Fruit fly (Drosophila melanogaster) whole organism, prepupa: ENCODE results near the gene D12.

ENCODE experiments used
- Blimp-1 ChIP-seq: fragments of 200-800 bp; sonication (Bioruptor generic); optimal IDR thresholded peaks from 3 replicates; lab custom pipeline; 2017; ENCODE audit warnings: missing biosample characterization, missing genetic modification characterization, mild to moderate bottlenecking, moderate library complexity, missing genetic modification reagents
- CG10631 ChIP-seq: fragments of 200-800 bp; sonication (Bioruptor generic); optimal IDR thresholded peaks from 2 replicates; lab custom pipeline; 2016; ENCODE audit warnings: missing biosample characterization, missing genetic modification characterization
- CG10669 ChIP-seq: fragments of 200-800 bp; sonication (Bioruptor generic); optimal IDR thresholded peaks from 3 replicates; lab custom pipeline; 2018; ENCODE audit warnings: missing biosample characterization, mild to moderate bottlenecking, missing genetic modification characterization, moderate library complexity
- CG11294 ChIP-seq: fragments of 200-800 bp; sonication (Bioruptor generic); IDR thresholded peaks from 2 replicates; pipeline ENCODE4 v1.3.6; 2022; ENCODE audit warnings: missing biosample characterization, missing genetic modification characterization
- CG15336 ChIP-seq: fragments of 200-800 bp; sonication (Bioruptor generic); IDR thresholded peaks from 2 replicates; pipeline ENCODE4 v1.3.6; 2022; ENCODE audit warnings: missing biosample characterization, missing genetic modification characterization
- CG3032 ChIP-seq: fragments of 200-800 bp; optimal IDR thresholded peaks from 2 replicates; lab custom pipeline; 2019; ENCODE audit warnings: missing biosample characterization, mild to moderate bottlenecking, missing genetic modification characterization, moderate library complexity
- CG32006 ChIP-seq: fragments of 200-800 bp; sonication (Bioruptor generic); optimal IDR thresholded peaks from 3 replicates; lab custom pipeline; 2017; ENCODE audit warnings: missing biosample characterization, mild to moderate bottlenecking, missing genetic modification characterization
- CG34406 ChIP-seq: fragments of 200-800 bp; sonication (Bioruptor generic); optimal IDR thresholded peaks from 3 replicates; lab custom pipeline; 2016; ENCODE audit warnings: missing biosample characterization, missing genetic modification characterization
- CG3919 ChIP-seq: fragments of 200-800 bp; sonication (Bioruptor generic); optimal IDR thresholded peaks from 3 replicates; lab custom pipeline; 2016; ENCODE audit warnings: missing biosample characterization, missing genetic modification characterization
- CG4318 ChIP-seq: fragments of 200-800 bp; sonication (Bioruptor generic); optimal IDR thresholded peaks from 3 replicates; lab custom pipeline; 2017; ENCODE audit warnings: missing biosample characterization, mild to moderate bottlenecking, missing genetic modification characterization
- CG6163 ChIP-seq: fragments of 200-800 bp; sonication (Bioruptor generic); IDR thresholded peaks from 3 replicates; pipeline ENCODE4 v1.3.6; 2022; ENCODE audit warnings: missing biosample characterization, missing genetic modification characterization
- CG6276 ChIP-seq: fragments of 200-800 bp; sonication (Bioruptor generic); optimal IDR thresholded peaks from 2 replicates; lab custom pipeline; 2017; ENCODE audit warnings: missing biosample characterization, mild to moderate bottlenecking, missing genetic modification characterization
- CG6792 ChIP-seq: fragments of 200-800 bp; sonication (Bioruptor generic); optimal IDR thresholded peaks from 3 replicates; lab custom pipeline; 2016; ENCODE audit warnings: missing biosample characterization, missing genetic modification characterization
- CG6808 ChIP-seq: fragments of 200-800 bp; sonication (Bioruptor generic); optimal IDR thresholded peaks from 3 replicates; lab custom pipeline; 2017; ENCODE audit warnings: missing biosample characterization, missing genetic modification characterization, mild to moderate bottlenecking, moderate library complexity, missing genetic modification reagents
- CG8119 ChIP-seq: fragments of 200-800 bp; sonication (Bioruptor generic); IDR thresholded peaks from 3 replicates; pipeline ENCODE4 v1.3.6; 2022; ENCODE audit warnings: missing biosample characterization, missing genetic modification characterization
- Eip75B ChIP-seq: fragments of 200-800 bp; sonication (Bioruptor generic); optimal IDR thresholded peaks from 3 replicates; lab custom pipeline; 2016; ENCODE audit warnings: missing biosample characterization, missing genetic modification characterization
- Eip78C ChIP-seq: fragments of 200-800 bp; sonication (Bioruptor generic); peaks from one replicate; lab custom pipeline; 2016; ENCODE audit warnings: missing biosample characterization, missing genetic modification characterization
- Eip93F ChIP-seq: fragments of 200-800 bp; sonication (Bioruptor generic); optimal IDR thresholded peaks from 2 replicates; lab custom pipeline; 2016; ENCODE audit warnings: missing biosample characterization, mild to moderate bottlenecking, missing genetic modification characterization
- Ets96B ChIP-seq: fragments of 200-800 bp; optimal IDR thresholded peaks from 2 replicates; lab custom pipeline; 2019; ENCODE audit warnings: missing biosample characterization, mild to moderate bottlenecking, missing genetic modification characterization, moderate library complexity
- Gug ChIP-seq: fragments of 200-800 bp; sonication (Bioruptor generic); IDR thresholded peaks from 2 replicates; pipeline ENCODE4 v1.3.6; 2022; ENCODE audit warnings: missing biosample characterization, missing genetic modification characterization
- Hr38 ChIP-seq: sonication (Bioruptor generic); optimal IDR thresholded peaks from 2 replicates; lab custom pipeline; 2016; ENCODE audit warnings: missing biosample characterization, missing genetic modification characterization
- Hr4 ChIP-seq: fragments of 200-800 bp; sonication (Bioruptor generic); optimal IDR thresholded peaks from 3 replicates; lab custom pipeline; 2016; ENCODE audit warnings: missing biosample characterization, missing genetic modification characterization
- Met ChIP-seq: fragments of 200-800 bp; sonication (Bioruptor generic); optimal IDR thresholded peaks from 3 replicates; lab custom pipeline; 2016; ENCODE audit warnings: missing biosample characterization, missing genetic modification characterization
- OdsH ChIP-seq: fragments of 200-800 bp; sonication (Bioruptor generic); optimal IDR thresholded peaks from 3 replicates; lab custom pipeline; 2016; ENCODE audit warnings: missing biosample characterization, missing genetic modification characterization
- Smox ChIP-seq: fragments of 200-800 bp; sonication (Bioruptor generic); optimal IDR thresholded peaks from 3 replicates; lab custom pipeline; 2016; ENCODE audit warnings: missing biosample characterization, missing genetic modification characterization
- Sox102F ChIP-seq: fragments of 200-800 bp; sonication (Bioruptor generic); optimal IDR thresholded peaks from 2 replicates; lab custom pipeline; 2016; ENCODE audit warnings: missing biosample characterization, mild to moderate bottlenecking, missing genetic modification characterization
- achi ChIP-seq: fragments of 200-800 bp; sonication (Bioruptor generic); optimal IDR thresholded peaks from 3 replicates; lab custom pipeline; 2016; ENCODE audit warnings: missing biosample characterization, missing genetic modification characterization
- cyc ChIP-seq: fragments of 200-800 bp; sonication (Bioruptor generic); optimal IDR thresholded peaks from 3 replicates; lab custom pipeline; 2016; ENCODE audit warnings: missing biosample characterization, missing genetic modification characterization
- dac ChIP-seq: fragments of 200-800 bp; sonication (Bioruptor generic); optimal IDR thresholded peaks from 2 replicates; lab custom pipeline; 2017; ENCODE audit warnings: missing biosample characterization, mild to moderate bottlenecking, missing genetic modification characterization
- dsx ChIP-seq: fragments of 200-800 bp; optimal IDR thresholded peaks from 3 replicates; lab custom pipeline; 2019; ENCODE audit warnings: missing biosample characterization, mild to moderate bottlenecking, missing genetic modification characterization, moderate library complexity; ENCODE audit not compliant: poor library complexity, severe bottlenecking
- esn ChIP-seq: fragments of 200-800 bp; sonication (Bioruptor generic); optimal IDR thresholded peaks from 2 replicates; lab custom pipeline; 2016; ENCODE audit warnings: missing biosample characterization, mild to moderate bottlenecking, missing genetic modification characterization, moderate library complexity
- fd59A ChIP-seq: fragments of 200-800 bp; sonication (Bioruptor generic); optimal IDR thresholded peaks from 2 replicates; lab custom pipeline; 2017; ENCODE audit warnings: missing biosample characterization, mild to moderate bottlenecking, missing genetic modification characterization, missing genetic modification reagents
- fd85E ChIP-seq: fragments of 200-800 bp; sonication (Bioruptor generic); optimal IDR thresholded peaks from 3 replicates; lab custom pipeline; 2016; ENCODE audit warnings: missing biosample characterization, missing genetic modification characterization
- fkh ChIP-seq: fragments of 200-800 bp; sonication (Bioruptor generic); optimal IDR thresholded peaks from 3 replicates; lab custom pipeline; 2017; ENCODE audit warnings: missing biosample characterization, mild to moderate bottlenecking, missing genetic modification characterization, moderate library complexity
- lz ChIP-seq: fragments of 200-800 bp; sonication (Bioruptor generic); optimal IDR thresholded peaks from 3 replicates; lab custom pipeline; 2016; ENCODE audit warnings: missing biosample characterization, missing genetic modification characterization
- spab ChIP-seq: fragments of 200-800 bp; sonication (Bioruptor generic); optimal IDR thresholded peaks from 2 replicates; lab custom pipeline; 2017; ENCODE audit warnings: missing biosample characterization, mild to moderate bottlenecking, missing genetic modification characterization, missing genetic modification reagents
- svp ChIP-seq: fragments of 200-800 bp; sonication (Bioruptor generic); peaks from one replicate; lab custom pipeline; 2016; ENCODE audit warnings: missing biosample characterization, missing genetic modification characterization
- topi ChIP-seq: fragments of 200-800 bp; sonication (Bioruptor generic); optimal IDR thresholded peaks from 3 replicates; lab custom pipeline; 2016; ENCODE audit warnings: missing biosample characterization, missing genetic modification characterization
- vri ChIP-seq: fragments of 200-800 bp; sonication (Bioruptor generic); optimal IDR thresholded peaks from 3 replicates; lab custom pipeline; 2016; ENCODE audit warnings: missing biosample characterization, mild to moderate bottlenecking, missing genetic modification characterization

Gene D12

dm6 chr2L:8426801-8427200 is 10.4 kb downstream of the D12 start:
- TF ChIP-seq svp (GFP tag; lab: Kevin White, UChicago) (peak; percentile 74), OdsH (GFP tag; lab: Kevin White, UChicago) (no peak)

dm6 chr2L:8425962-8426759 is 11.0 kb downstream of the D12 start:
- TF ChIP-seq CG4318 (GFP tag; lab: Kevin White, UChicago) (no peak), fd85E (GFP tag; lab: Kevin White, UChicago) (no peak), esn (GFP tag; lab: Kevin White, UChicago) (peak; percentile 5), fd59A (GFP tag; lab: Kevin White, UChicago) (no peak), fkh (GFP tag; lab: Kevin White, UChicago) (no peak), Met (GFP tag; lab: Kevin White, UChicago) (no peak), achi (GFP tag; lab: Kevin White, UChicago) (no peak), CG11294 (GFP tag; lab: Robert Waterston, UW) (no peak), Ets96B (tag; lab: Kevin White, UChicago) (no peak), Eip93F (peak; percentile 72), Hr38 (no peak), vri (GFP tag; lab: Kevin White, UChicago) (peak; percentile 42), Gug (no peak), CG15336 (GFP tag; lab: Robert Waterston, UW) (0 out of 2 replicates have a peak, but pooled peaks have one; percentile 9), Sox102F (no peak), Smox (GFP tag; lab: Kevin White, UChicago) (no peak), CG8119 (GFP tag; lab: Robert Waterston, UW) (no peak), CG10669 (no peak), cyc (GFP tag; lab: Kevin White, UChicago) (no peak), topi (GFP tag; lab: Kevin White, UChicago) (no peak), dsx (GFP tag; lab: Kevin White, UChicago) (no peak), spab (GFP tag; lab: Kevin White, UChicago) (no peak), CG10631 (GFP tag; lab: Kevin White, UChicago) (no peak), OdsH (GFP tag; lab: Kevin White, UChicago) (no peak), CG3919 (no peak), svp (GFP tag; lab: Kevin White, UChicago) (peak; percentile 85), Eip78C (GFP tag; lab: Kevin White, UChicago) (peak; percentile 57), CG6808 (no peak), CG34406 (GFP tag; lab: Kevin White, UChicago) (no peak), dac (GFP tag; lab: Kevin White, UChicago) (no peak), CG3032 (no peak)

- no peak for TF ChIP-seq Hr4
- peak; percentile 68 for TF ChIP-seq vri (GFP tag; lab: Kevin White, UChicago)
Measured at dm6 chr2L:8425212-8425611, 12.0 kb downstream of the D12 start.

- TF ChIP-seq lz (GFP tag; lab: Kevin White, UChicago) (no peak), Sox102F (no peak), Eip93F (no peak), CG3919 (no peak), CG6163 (GFP tag; lab: Robert Waterston, UW) (no peak), Eip75B (no peak), cyc (GFP tag; lab: Kevin White, UChicago) (no peak), CG10669 (no peak), svp (GFP tag; lab: Kevin White, UChicago) (no peak), CG6276 (no peak), CG6792 (no peak), Hr38 (no peak), Blimp-1 (GFP tag; lab: Kevin White, UChicago) (no peak), CG32006 (no peak), dsx (GFP tag; lab: Kevin White, UChicago) (no peak)
Measured at dm6 chr2L:8424662-8425208, 12.4 kb downstream of the D12 start.
